Fruit fly (Drosophila melanogaster): ENCODE measurements around the gene RecQ5.

Gene RecQ5

DNA sequence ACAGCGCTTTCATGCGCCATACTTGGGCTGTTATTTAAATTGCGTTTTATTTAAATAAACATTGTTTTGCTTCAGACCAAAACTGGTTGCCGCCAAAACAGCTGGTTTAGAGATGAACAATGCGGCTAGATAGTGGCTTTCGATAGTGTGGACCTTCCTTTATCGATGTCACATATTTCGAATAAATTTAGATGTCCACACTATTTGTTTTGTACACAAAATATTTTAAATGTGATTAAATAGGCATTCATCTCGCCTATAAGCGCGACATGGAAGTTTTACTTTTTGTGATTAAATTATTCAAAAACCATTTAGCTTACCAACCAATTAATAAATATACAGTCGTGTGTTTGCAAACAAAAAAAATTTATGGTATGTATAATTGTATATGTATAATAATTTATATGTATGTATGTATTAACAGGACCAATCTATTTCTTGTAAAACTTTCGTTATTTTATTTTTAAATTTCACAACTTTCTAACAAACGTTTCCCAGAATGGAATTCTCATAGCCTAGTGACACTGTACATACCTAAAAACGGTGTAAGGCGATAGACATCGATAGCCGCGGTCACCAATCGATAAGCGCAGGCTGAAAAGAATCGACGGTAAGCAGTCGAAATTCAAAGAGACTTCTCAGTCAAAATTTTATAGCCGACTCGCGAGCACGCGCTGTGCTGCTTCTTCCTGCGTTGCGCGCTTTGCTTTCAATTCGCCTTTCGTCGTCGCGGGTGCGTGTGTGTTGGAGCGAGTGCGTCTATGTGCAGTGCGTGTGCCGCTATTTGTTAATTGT, at the start of gene RecQ5, which contains the start of gene dlp (continued):
- TF ChIP-seq CG10462 (GFP tag; optimal IDR thresholded peaks at IDR 0.05): peak; percentile 71
- 0 out of 2 replicates have a peak, but pooled peaks have one; percentile 24 for TF ChIP-seq Awh (GFP tag; IDR thresholded peaks at IDR 0.05)
- no peak for TF ChIP-seq Mrtf (GFP tag; IDR thresholded peaks at IDR 0.05)
- peak; percentile 38 for TF ChIP-seq CG1529 (GFP tag; optimal IDR thresholded peaks at IDR 0.05)
- TF ChIP-seq CG11093 (GFP tag; IDR thresholded peaks at IDR 0.05): peak; percentile 42; the same call in 1 of the 3 replicates
- peak; percentile 61 for TF ChIP-seq gro (GFP tag; optimal IDR thresholded peaks at IDR 0.05)
- peak; percentile 36; the same call in 1 of the 2 replicates for TF ChIP-seq dimm (GFP tag; IDR thresholded peaks at IDR 0.05)
- TF ChIP-seq tna (GFP tag; IDR thresholded peaks at IDR 0.05; ENCODE audit: partially characterized antibody): peak; percentile 85
- peak; percentile 4 for TF ChIP-seq wek (GFP tag; optimal IDR thresholded peaks at IDR 0.05)
- TF ChIP-seq Ada2b (GFP tag; IDR thresholded peaks at IDR 0.05): peak; percentile 74
- no peak; the same call in 1 of the 3 replicates for TF ChIP-seq CG14050 (GFP tag; IDR thresholded peaks at IDR 0.05)
- peak; percentile 13 for TF ChIP-seq dm (GFP tag; optimal IDR thresholded peaks at IDR 0.05)
- TF ChIP-seq CG6765 (GFP tag; optimal IDR thresholded peaks at IDR 0.05): peak; percentile 42
- TF ChIP-seq sens (GFP tag): peak; percentile 92
- peak; percentile 80 for TF ChIP-seq inv (GFP tag; IDR thresholded peaks at IDR 0.05; ENCODE audit: partially characterized antibody)
- TF ChIP-seq btn (GFP tag; optimal IDR thresholded peaks at IDR 0.05): peak; percentile 16
- peak; percentile 100 for TF ChIP-seq Jarid2 (GFP tag; optimal IDR thresholded peaks at IDR 0.05)
- TF ChIP-seq CG30020 (tag; optimal IDR thresholded peaks at IDR 0.05): peak; percentile 75
- TF ChIP-seq Sin3A (optimal IDR thresholded peaks at IDR 0.05): peak; percentile 13
- TF ChIP-seq slp2 (GFP tag; optimal IDR thresholded peaks at IDR 0.05): peak; percentile 18
- TF ChIP-seq Tbp (GFP tag; optimal IDR thresholded peaks at IDR 0.05): no peak
- peak; percentile 89 for TF ChIP-seq row (GFP tag; IDR thresholded peaks at IDR 0.05)
- TF ChIP-seq pzg (GFP tag; optimal IDR thresholded peaks at IDR 0.05): peak; percentile 56
- peak; percentile 75 for TF ChIP-seq Doc3 (GFP tag; IDR thresholded peaks at IDR 0.05; ENCODE audit: partially characterized antibody)
- peak; percentile 3 for TF ChIP-seq CG17186 (GFP tag; optimal IDR thresholded peaks at IDR 0.05)
- no peak for TF ChIP-seq toy (GFP tag; IDR thresholded peaks at IDR 0.05)
- TF ChIP-seq Ets97D (GFP tag; optimal IDR thresholded peaks at IDR 0.05): peak; percentile 31
- TF ChIP-seq CG2889 (GFP tag; IDR thresholded peaks at IDR 0.05): no peak; the same call in 2 of the 3 replicates
- no peak for TF ChIP-seq Bdp1 (GFP tag; optimal IDR thresholded peaks at IDR 0.05)
- TF ChIP-seq sug (tag; optimal IDR thresholded peaks at IDR 0.05): peak; percentile 80
- TF ChIP-seq ind (GFP tag; optimal IDR thresholded peaks at IDR 0.05): peak; percentile 87
- TF ChIP-seq eve (GFP tag; optimal IDR thresholded peaks at IDR 0.05): peak in 1 of 2 experiments; percentile 81
- no peak for TF ChIP-seq pan (optimal IDR thresholded peaks at IDR 0.05)
- peak in 1 of 2 experiments; percentile 35 for TF ChIP-seq pan (GFP tag; optimal IDR thresholded peaks at IDR 0.05 in 1 of 2, IDR thresholded peaks at IDR 0.05 in 1 of 2)
- TF ChIP-seq wor (GFP tag; IDR thresholded peaks at IDR 0.05): 0 out of 2 replicates have a peak, but pooled peaks have one; percentile 65
- TF ChIP-seq fd96Cb (tag; optimal IDR thresholded peaks at IDR 0.05): peak; percentile 76
- peak; percentile 89 for TF ChIP-seq Xbp1 (GFP tag; optimal IDR thresholded peaks at IDR 0.05)
- peak; percentile 53 for TF ChIP-seq CG6813 (GFP tag; optimal IDR thresholded peaks at IDR 0.05)
- peak; percentile 27 for TF ChIP-seq kah (GFP tag; optimal IDR thresholded peaks at IDR 0.05)
- peak; percentile 61 for TF ChIP-seq Fer3 (tag; optimal IDR thresholded peaks at IDR 0.05)
- peak; percentile 85 for TF ChIP-seq ci (GFP tag; IDR thresholded peaks at IDR 0.05)
- TF ChIP-seq ATbp (GFP tag; optimal IDR thresholded peaks at IDR 0.05): peak; percentile 25
- peak; percentile 79 for TF ChIP-seq CG17359 (tag; optimal IDR thresholded peaks at IDR 0.05)
- peak; percentile 87 for TF ChIP-seq CG12659 (GFP tag; optimal IDR thresholded peaks at IDR 0.05)
- TF ChIP-seq MESR4 (GFP tag; optimal IDR thresholded peaks at IDR 0.05): peak; percentile 32
- TF ChIP-seq Bteb2 (GFP tag; optimal IDR thresholded peaks at IDR 0.05): peak; percentile 30
- TF ChIP-seq bab2 (GFP tag; optimal IDR thresholded peaks at IDR 0.05): peak; percentile 60
- TF ChIP-seq pho (GFP tag; optimal IDR thresholded peaks at IDR 0.05): peak; percentile 43
- TF ChIP-seq CG8924 (tag; optimal IDR thresholded peaks at IDR 0.05): peak; percentile 85
- no peak for TF ChIP-seq ham (GFP tag; IDR thresholded peaks at IDR 0.05)
